Fruit fly (Drosophila melanogaster): ENCODE data around the gene CG6908.

CG6908 gene

DNA sequence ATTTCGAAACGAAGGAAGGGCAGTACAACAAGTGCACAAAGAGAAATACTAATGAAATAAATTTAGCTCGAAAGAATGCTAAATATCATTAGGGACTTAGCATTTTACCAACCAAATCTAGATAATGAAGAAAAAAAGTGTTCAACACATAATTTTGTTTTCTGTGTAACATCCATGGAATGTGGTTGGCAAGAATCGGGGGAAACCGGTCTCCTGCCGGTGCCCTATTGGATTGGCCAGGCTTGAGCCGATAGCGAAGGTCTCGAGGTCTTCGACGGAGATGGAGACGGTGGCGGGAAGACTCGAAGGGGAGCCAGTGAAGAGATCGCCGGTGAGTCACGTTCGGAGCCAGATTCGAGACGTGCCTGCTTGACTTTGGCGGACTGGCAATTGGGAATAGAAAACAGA lies 32.1 kb downstream of the CG6908 start (continued):
- peak; percentile 10 for TF ChIP-seq cwo (GFP tag; optimal IDR thresholded peaks at IDR 0.05)
- TF ChIP-seq CG2120 (GFP tag; optimal IDR thresholded peaks at IDR 0.05), result peak; percentile 75
- TF ChIP-seq CG17385 (GFP tag; optimal IDR thresholded peaks at IDR 0.05), result no peak
- TF ChIP-seq so (GFP tag; IDR thresholded peaks at IDR 0.05), result no peak
- peak; percentile 4 to 41 for TF ChIP-seq dpn (GFP tag; optimal IDR thresholded peaks at IDR 0.05)
- no peak for TF ChIP-seq lov (optimal IDR thresholded peaks at IDR 0.05)
- TF ChIP-seq lov (GFP tag; IDR thresholded peaks at IDR 0.05), result 0 out of 3 replicates have a peak, but pooled peaks have one; percentile 12
- peak; percentile 64; the same call in 1 of the 2 replicates for TF ChIP-seq Xrp1 (GFP tag; IDR thresholded peaks at IDR 0.05)
- no peak for TF ChIP-seq NC2α (GFP tag; optimal IDR thresholded peaks at IDR 0.05)
- TF ChIP-seq chinmo (GFP tag; IDR thresholded peaks at IDR 0.05; ENCODE audit: partially characterized antibody), result 0 out of 4 replicates have a peak, but pooled peaks have one; percentile 67
- no peak for TF ChIP-seq Kr (GFP tag; optimal IDR thresholded peaks at IDR 0.05)
- no peak for TF ChIP-seq CG9876 (GFP tag; optimal IDR thresholded peaks at IDR 0.05)
- TF ChIP-seq Lpt (GFP tag; optimal IDR thresholded peaks at IDR 0.05), result no peak
- peak; percentile 73 for TF ChIP-seq corto (GFP tag; optimal IDR thresholded peaks at IDR 0.05)
- no peak for TF ChIP-seq amos (GFP tag; IDR thresholded peaks at IDR 0.05; ENCODE audit: partially characterized antibody)
- TF ChIP-seq CG18476 (GFP tag; optimal IDR thresholded peaks at IDR 0.05), result no peak
- peak; percentile 77 for TF ChIP-seq kni (GFP tag; optimal IDR thresholded peaks at IDR 0.05)
- peak; percentile 79 for TF ChIP-seq Rfx (GFP tag; IDR thresholded peaks at IDR 0.05)

- TF ChIP-seq HLHmδ (GFP tag; optimal IDR thresholded peaks at IDR 0.05), result no peak
- TF ChIP-seq Dp (GFP tag; optimal IDR thresholded peaks at IDR 0.05), result peak; percentile 6
- peak; percentile 65 for TF ChIP-seq CG3995 (GFP tag; optimal IDR thresholded peaks at IDR 0.05)
- peak; percentile 88 for TF ChIP-seq C15 (GFP tag; IDR thresholded peaks at IDR 0.05)
- peak; percentile 96 for TF ChIP-seq mam (GFP tag; optimal IDR thresholded peaks at IDR 0.05)
- TF ChIP-seq CG11504 (tag; optimal IDR thresholded peaks at IDR 0.05), result peak; percentile 95
- TF ChIP-seq tap (tag; optimal IDR thresholded peaks at IDR 0.05), result peak; percentile 96
- TF ChIP-seq pan (optimal IDR thresholded peaks at IDR 0.05), result no peak
- peak in 1 of 2 experiments; percentile 98 for TF ChIP-seq pan (GFP tag; optimal IDR thresholded peaks at IDR 0.05 in 1 of 2, IDR thresholded peaks at IDR 0.05 in 1 of 2)
- peak; percentile 88 for TF ChIP-seq eyg (GFP tag; optimal IDR thresholded peaks at IDR 0.05)
- peak; percentile 97 for TF ChIP-seq Awh (GFP tag; IDR thresholded peaks at IDR 0.05)
- peak; percentile 97 for TF ChIP-seq Xrp1 (GFP tag; IDR thresholded peaks at IDR 0.05)
- TF ChIP-seq az2 (GFP tag; optimal IDR thresholded peaks at IDR 0.05), result peak; percentile 96
- TF ChIP-seq Side (GFP tag; optimal IDR thresholded peaks at IDR 0.05), result peak; percentile 93
- TF ChIP-seq Opbp (GFP tag; IDR thresholded peaks at IDR 0.05; ENCODE audit: partially characterized antibody), result no peak
- TF ChIP-seq CG32767 (GFP tag; IDR thresholded peaks at IDR 0.05), result peak; percentile 94
- peak; percentile 90 for TF ChIP-seq CG12236 (GFP tag; optimal IDR thresholded peaks at IDR 0.05)
- peak; percentile 96 for TF ChIP-seq Dip3 (GFP tag; optimal IDR thresholded peaks at IDR 0.05)
- no peak for TF ChIP-seq prd (optimal IDR thresholded peaks at IDR 0.05)
- TF ChIP-seq prd (GFP tag; IDR thresholded peaks at IDR 0.05), result peak; percentile 96
- TF ChIP-seq CG8944 (GFP tag; optimal IDR thresholded peaks at IDR 0.05), result peak; percentile 93
- TF ChIP-seq zen2 (GFP tag; IDR thresholded peaks at IDR 0.05; ENCODE audit: partially characterized antibody), result no peak
- peak; percentile 94 for TF ChIP-seq Dad (GFP tag; optimal IDR thresholded peaks at IDR 0.05)
- peak; percentile 95 for TF ChIP-seq ken (GFP tag; IDR thresholded peaks at IDR 0.05)
- peak; percentile 90 for TF ChIP-seq CG8089 (GFP tag; optimal IDR thresholded peaks at IDR 0.05)
- peak; percentile 91 for TF ChIP-seq CG6854 (GFP tag; optimal IDR thresholded peaks at IDR 0.05)
- TF ChIP-seq dan (GFP tag; IDR thresholded peaks at IDR 0.05), result peak; percentile 71; the same call in 1 of the 2 replicates
- TF ChIP-seq CG10959 (GFP tag; IDR thresholded peaks at IDR 0.05), result peak; percentile 90
- TF ChIP-seq CG14965 (GFP tag; optimal IDR thresholded peaks at IDR 0.05; ENCODE audit: borderline replicate concordance), result peak; percentile 66
- TF ChIP-seq CG8924 (tag; optimal IDR thresholded peaks at IDR 0.05), result peak; percentile 97
- peak; percentile 96 for TF ChIP-seq CG1647 (GFP tag; optimal IDR thresholded peaks at IDR 0.05)
- TF ChIP-seq CG10209 (GFP tag; optimal IDR thresholded peaks at IDR 0.05), result peak; percentile 95
- TF ChIP-seq CG15011 (GFP tag; optimal IDR thresholded peaks at IDR 0.05), result peak; percentile 90
- TF ChIP-seq Gsc (GFP tag; IDR thresholded peaks at IDR 0.05), result peak; percentile 87
These were observed 33.1 kb downstream of the CG6908 start for dm6 chr3R:11656614-11657216.
